Fruit fly (Drosophila melanogaster): ENCODE data around the gene Mal-B2.
A peak's percentile ranks its signal among the peaks of the same experiment; 100 is the strongest.

Mal-B2 gene

dm6 chr2L:11849658-11850057 lies at the start of gene Mal-B2:
Mal-B2 (plus strand) TSS chr2L:11849958.
- TF ChIP-seq CTCF (optimal IDR thresholded peaks at IDR 0.05) = no peak
- no peak for TF ChIP-seq CG8478 (optimal IDR thresholded peaks at IDR 0.05)

dm6 chr2L:11804228-11805044 lies 45.3 kb upstream of the Mal-B2 start:
- no peak for TF ChIP-seq CG8478 (optimal IDR thresholded peaks at IDR 0.05)
- TF ChIP-seq CTCF (optimal IDR thresholded peaks at IDR 0.05) = no peak

- TF ChIP-seq CTCF (optimal IDR thresholded peaks at IDR 0.05) (no peak), CG8478 (optimal IDR thresholded peaks at IDR 0.05) (no peak)
Observed at dm6 chr2L:11806022-11806700, 43.6 kb upstream of the Mal-B2 start.

- TF ChIP-seq CG8478 (optimal IDR thresholded peaks at IDR 0.05) (no peak), CTCF (optimal IDR thresholded peaks at IDR 0.05) (no peak)
Observed at dm6 chr2L:11806701-11807674, 42.8 kb upstream of the Mal-B2 start.

DNA sequence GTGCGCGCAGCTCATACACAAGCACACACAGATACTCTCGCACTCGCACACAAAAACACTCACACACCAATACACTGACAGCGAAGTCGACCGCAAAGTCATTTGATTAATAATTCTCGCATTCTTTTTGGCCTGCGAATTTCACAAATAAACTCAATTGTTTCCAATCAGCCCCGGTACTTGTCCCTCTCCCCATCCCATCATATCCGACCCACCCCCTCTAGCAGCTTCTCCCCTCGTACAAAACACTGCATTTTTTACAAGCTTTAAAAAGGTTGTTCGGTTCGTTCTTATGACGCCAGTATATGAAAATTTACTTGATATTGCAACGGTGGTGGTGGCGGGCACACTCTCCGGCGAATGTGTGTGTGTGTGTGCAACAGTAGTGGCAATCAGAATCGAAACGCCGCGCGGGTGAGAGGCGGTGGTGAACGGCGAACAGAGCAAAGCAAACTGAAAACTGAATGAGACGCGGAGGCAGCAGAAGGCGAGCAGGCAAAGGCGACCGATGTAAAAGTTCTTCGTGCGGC lies 42.0 kb upstream of the Mal-B2 start:
- no peak for TF ChIP-seq CG8478 (optimal IDR thresholded peaks at IDR 0.05)
- TF ChIP-seq CTCF (optimal IDR thresholded peaks at IDR 0.05) = no peak

- TF ChIP-seq CTCF (optimal IDR thresholded peaks at IDR 0.05) (no peak), CG8478 (optimal IDR thresholded peaks at IDR 0.05) (no peak)
Observed at dm6 chr2L:11808327-11808701, 41.4 kb upstream of the Mal-B2 start.

DNA sequence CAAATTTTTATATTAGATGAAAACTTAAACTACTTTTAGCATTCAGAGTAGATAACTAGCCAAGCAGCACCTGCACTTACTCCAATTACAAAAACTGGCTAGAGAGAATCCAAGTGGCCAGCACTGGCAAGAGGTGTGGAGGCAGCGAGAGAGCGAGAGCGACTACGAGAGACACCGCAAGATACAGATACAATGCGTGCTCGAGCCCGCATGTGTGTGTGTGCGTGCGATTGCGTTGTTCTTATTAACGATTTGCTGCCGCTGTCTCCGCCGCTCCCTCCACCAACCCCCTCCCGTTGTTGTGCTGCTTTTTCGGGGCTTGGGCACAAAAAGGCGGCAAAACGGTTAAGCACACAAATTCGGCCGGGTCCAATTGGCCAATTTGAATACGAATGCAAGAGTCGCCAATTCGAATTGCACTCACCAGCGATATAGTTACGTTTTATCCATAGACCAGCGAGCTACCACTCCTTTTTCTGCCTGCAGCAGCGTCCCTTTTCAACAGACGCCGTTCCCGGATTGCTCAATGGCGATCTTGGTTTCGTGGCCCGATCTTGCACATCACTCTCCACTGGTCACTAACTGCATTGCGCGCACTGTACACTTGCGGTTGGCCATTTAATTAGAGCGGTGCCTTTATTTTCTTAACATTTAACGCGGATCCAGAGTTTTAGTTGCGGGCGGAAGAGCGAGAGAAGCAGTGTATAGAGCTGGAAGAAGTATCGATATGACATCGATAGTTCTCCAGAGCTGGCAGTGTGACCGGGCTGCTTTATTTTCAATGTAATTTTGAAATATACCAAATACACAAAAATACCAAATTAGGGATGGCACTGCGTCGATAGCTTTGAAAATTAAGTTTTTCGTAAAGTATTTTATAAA lies 40.8 kb upstream of the Mal-B2 start, which contains the start of gene crol:
crol (minus strand) TSS at position 737 of the 882 bp plus-strand sequence.
- TF ChIP-seq CG8478 (optimal IDR thresholded peaks at IDR 0.05) (no peak), CTCF (optimal IDR thresholded peaks at IDR 0.05) (peak in 1 of 2 experiments; percentile 16)

dm6 chr2L:11809823-11810222 lies 39.9 kb upstream of the Mal-B2 start:
- TF ChIP-seq CG8478 (optimal IDR thresholded peaks at IDR 0.05) = no peak
- TF ChIP-seq CTCF (optimal IDR thresholded peaks at IDR 0.05) = no peak

- TF ChIP-seq CG8478 (optimal IDR thresholded peaks at IDR 0.05) (no peak), CTCF (optimal IDR thresholded peaks at IDR 0.05) (no peak)
Observed at dm6 chr2L:11812781-11813664, 36.7 kb upstream of the Mal-B2 start.

DNA sequence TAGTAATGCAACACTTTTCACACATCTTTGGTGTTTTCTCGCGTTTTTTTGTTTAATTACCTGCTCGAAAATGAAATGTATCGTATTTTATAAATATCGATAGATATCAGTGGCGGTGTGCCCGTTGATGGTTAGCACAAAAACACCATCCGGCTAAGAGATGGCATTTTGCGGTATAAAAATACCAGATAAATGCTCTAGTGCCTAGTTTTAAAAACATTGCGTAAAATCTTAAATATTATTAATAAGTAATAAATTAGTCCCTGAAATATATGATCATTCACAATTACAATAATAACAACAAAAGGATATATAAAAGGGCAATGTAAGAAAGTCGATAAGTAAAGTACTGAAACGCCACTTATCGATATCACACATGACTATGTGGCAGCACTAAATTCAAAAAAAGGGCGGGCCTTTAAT lies 36.1 kb upstream of the Mal-B2 start, which contains the start of gene CycY:
CycY (minus strand) TSS at position 116 of the 423 bp plus-strand sequence.
- no peak for TF ChIP-seq CG8478 (optimal IDR thresholded peaks at IDR 0.05)

- TF ChIP-seq CTCF (optimal IDR thresholded peaks at IDR 0.05) (peak; percentile 92 to 96), CG8478 (optimal IDR thresholded peaks at IDR 0.05) (no peak)
Observed at dm6 chr2L:11816376-11816775, 33.4 kb upstream of the Mal-B2 start.

DNA sequence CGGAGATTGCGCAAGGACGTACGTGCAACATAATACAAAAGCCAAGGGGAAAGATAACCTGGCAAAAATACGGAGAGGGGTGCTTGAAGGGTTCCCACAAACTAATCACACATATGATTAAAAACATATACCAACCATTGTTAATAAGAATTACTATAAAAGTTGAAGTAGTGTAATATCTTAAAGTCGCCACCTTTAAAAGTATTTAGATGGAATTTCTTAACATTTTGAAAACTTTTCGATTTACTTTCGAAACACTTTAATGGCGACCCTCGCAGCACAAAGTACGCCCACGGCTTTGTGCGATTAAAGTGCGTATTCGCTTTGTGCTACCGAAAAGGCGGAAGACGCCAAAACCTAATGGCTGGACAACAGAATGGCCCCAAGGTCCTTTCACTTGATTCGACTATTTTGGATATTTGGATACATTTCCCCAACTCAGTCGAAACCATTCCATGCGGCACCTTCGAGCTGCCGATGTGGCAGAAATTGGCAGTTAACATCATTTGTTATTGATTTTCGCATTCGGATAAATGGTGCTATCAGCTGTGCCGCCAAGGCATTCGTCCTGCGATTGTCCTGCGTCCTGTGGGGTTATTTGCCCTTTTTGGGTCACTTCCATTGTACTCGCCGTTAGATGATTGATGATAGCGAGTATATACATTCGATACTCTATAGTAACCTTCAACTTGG lies 26.1 kb upstream of the Mal-B2 start:
- TF ChIP-seq CG8478 (optimal IDR thresholded peaks at IDR 0.05) (no peak), CTCF (optimal IDR thresholded peaks at IDR 0.05) (no peak)
